Fruit fly (Drosophila melanogaster) S2 (cell line): Measurements from ENCODE around the gene LPCAT.

ENCODE experiments used
- CG8478 ChIP-seq: fragments of >200 bp; optimal IDR thresholded peaks from 2 replicates; lab custom pipeline; 2018
- CTCF ChIP-seq, 2 experiments: fragments of >200 bp; optimal IDR thresholded peaks; 2 replicates each; lab custom pipeline; 2018

- TF ChIP-seq CG8478 (lab: Kevin White, UChicago) (no peak), CTCF (optimal IDR thresholded peaks at IDR 0.05; lab: Kevin White, UChicago) (peak in 1 of 2 experiments; percentile 21)
These were observed 20.5 kb upstream of the LPCAT start for dm6 chrX:9600083-9600817.
